Fruit fly (Drosophila melanogaster) whole organism, embryonic: ENCODE measurements around the gene vir-1.

Experiments used
- B-H1 ChIP-seq: fragments of 200-800 bp; sonication (Bioruptor generic); IDR thresholded peaks from 3 replicates; pipeline ENCODE4 v1.3.6; 2022; ENCODE audit warnings: missing biosample characterization, missing genetic modification characterization
- CG10543 ChIP-seq: fragments of 200-800 bp; sonication (Bioruptor generic); optimal IDR thresholded peaks from 3 replicates; lab custom pipeline; 2017; ENCODE audit warnings: missing biosample characterization, mild to moderate bottlenecking, missing genetic modification characterization, moderate library complexity
- CG11456 ChIP-seq: fragments of 200-800 bp; sonication (Bioruptor generic); IDR thresholded peaks from 3 replicates; pipeline ENCODE4 v1.3.6; 2022; ENCODE audit warnings: missing biosample characterization, missing genetic modification characterization
- CG12659 ChIP-seq: fragments of 200-800 bp; sonication (Bioruptor generic); optimal IDR thresholded peaks from 3 replicates; lab custom pipeline; 2017; ENCODE audit warnings: mild to moderate bottlenecking, missing biosample characterization, missing genetic modification reagents, missing genetic modification characterization
- CG15269 ChIP-seq: fragments of 200-800 bp; sonication (Bioruptor generic); optimal IDR thresholded peaks from 2 replicates; lab custom pipeline; 2018; ENCODE audit warnings: missing biosample characterization, mild to moderate bottlenecking, missing genetic modification characterization, moderate library complexity
- CG1602 ChIP-seq: fragments of 200-800 bp; sonication (Bioruptor generic); optimal IDR thresholded peaks from 3 replicates; lab custom pipeline; 2016; ENCODE audit warnings: missing biosample characterization, missing genetic modification characterization
- CG16813 ChIP-seq: fragments of 200-800 bp; sonication (Bioruptor generic); IDR thresholded peaks from 3 replicates; pipeline ENCODE4 v1.3.6; 2022; ENCODE audit warnings: missing biosample characterization, missing genetic modification characterization; ENCODE audit not compliant: partially characterized antibody
- CG2199 ChIP-seq: fragments of 200-800 bp; sonication (Bioruptor generic); IDR thresholded peaks from 3 replicates; pipeline ENCODE4 v1.3.6; 2022; ENCODE audit warnings: missing biosample characterization, missing genetic modification characterization
- CG2678 ChIP-seq: fragments of 200-800 bp; sonication (Bioruptor generic); optimal IDR thresholded peaks from 3 replicates; lab custom pipeline; 2019; ENCODE audit warnings: missing biosample characterization, mild to moderate bottlenecking, missing genetic modification characterization, moderate library complexity
- CG30403 ChIP-seq: fragments of 200-800 bp; sonication (Bioruptor generic); optimal IDR thresholded peaks from 3 replicates; lab custom pipeline; 2016; ENCODE audit warnings: missing biosample characterization, missing genetic modification characterization
- CG31441 ChIP-seq: fragments of 200-800 bp; sonication (Bioruptor generic); IDR thresholded peaks from 2 replicates; pipeline ENCODE4 v1.3.6; 2022; ENCODE audit warnings: missing biosample characterization, missing genetic modification characterization
- CG6254 ChIP-seq: fragments of 200-800 bp; sonication (Bioruptor generic); optimal IDR thresholded peaks from 3 replicates; lab custom pipeline; 2017; ENCODE audit warnings: mild to moderate bottlenecking, missing biosample characterization, missing genetic modification reagents, missing genetic modification characterization
- CG6765 ChIP-seq: fragments of 200-800 bp; sonication (Bioruptor generic); optimal IDR thresholded peaks from 3 replicates; lab custom pipeline; 2017; ENCODE audit warnings: missing biosample characterization, mild to moderate bottlenecking, missing genetic modification characterization
- CG7556 ChIP-seq: fragments of 200-800 bp; sonication (Bioruptor generic); optimal IDR thresholded peaks from 2 replicates; lab custom pipeline; 2017; ENCODE audit warnings: missing biosample characterization, mild to moderate bottlenecking, missing genetic modification characterization
- CG8924 ChIP-seq: fragments of 200-800 bp; optimal IDR thresholded peaks from 3 replicates; lab custom pipeline; 2019; ENCODE audit warnings: missing biosample characterization, mild to moderate bottlenecking, missing genetic modification characterization, moderate library complexity
- CG9817 ChIP-seq: fragments of 200-800 bp; sonication (Bioruptor generic); optimal IDR thresholded peaks from 2 replicates; lab custom pipeline; 2018; ENCODE audit warnings: missing biosample characterization, mild to moderate bottlenecking, missing genetic modification characterization, moderate library complexity
- CG9932 ChIP-seq: fragments of 200-800 bp; sonication (Bioruptor generic); IDR thresholded peaks from 2 replicates; pipeline ENCODE4 v1.3.6; 2022; ENCODE audit warnings: missing biosample characterization, missing genetic modification characterization
- CTCF ChIP-seq: fragments of 200-800 bp; sonication (Bioruptor generic); optimal IDR thresholded peaks from 2 replicates; lab custom pipeline; 2017; ENCODE audit warnings: missing biosample characterization, mild to moderate bottlenecking, missing genetic modification characterization, moderate library complexity
- Dp ChIP-seq: fragments of 200-800 bp; sonication (Bioruptor generic); optimal IDR thresholded peaks from 2 replicates; lab custom pipeline; 2018; ENCODE audit warnings: missing biosample characterization, mild to moderate bottlenecking, missing genetic modification characterization, moderate library complexity
- Drgx ChIP-seq: fragments of 200-800 bp; sonication (Bioruptor generic); IDR thresholded peaks from 2 replicates; pipeline ENCODE4 v1.3.6; 2022; ENCODE audit warnings: missing biosample characterization, missing genetic modification characterization
- ERR ChIP-seq: fragments of 200-800 bp; sonication (Bioruptor generic); optimal IDR thresholded peaks from 2 replicates; lab custom pipeline; 2016; ENCODE audit warnings: missing biosample characterization, missing genetic modification characterization
- Gug ChIP-seq: fragments of 200-800 bp; sonication (Bioruptor generic); IDR thresholded peaks from 4 replicates; pipeline ENCODE4 v1.3.6; 2022; ENCODE audit warnings: missing biosample characterization, missing genetic modification characterization
- HLH4C ChIP-seq: fragments of 200-800 bp; sonication (Bioruptor generic); IDR thresholded peaks from 3 replicates; pipeline ENCODE4 v1.3.6; 2022; ENCODE audit warnings: missing biosample characterization, missing genetic modification characterization; ENCODE audit not compliant: partially characterized antibody
- HLHmδ ChIP-seq: fragments of 200-800 bp; sonication (Bioruptor generic); optimal IDR thresholded peaks from 2 replicates; lab custom pipeline; 2018; ENCODE audit warnings: missing biosample characterization, mild to moderate bottlenecking, missing genetic modification characterization, moderate library complexity
- Hr39 ChIP-seq: fragments of >200 bp; optimal IDR thresholded peaks from 2 replicates; lab custom pipeline; 2017
- Hr51 ChIP-seq, 2 experiments: fragments of 200-800 bp; sonication (Bioruptor generic); optimal IDR thresholded peaks; 2 replicates in 1 of 2; 3 replicates in 1 of 2; lab custom pipeline; 2016 to 2018; ENCODE audit warnings: missing biosample characterization in 2 of 2, missing genetic modification characterization in 2 of 2, mild to moderate bottlenecking in 1 of 2, moderate library complexity in 1 of 2
- Mes4 ChIP-seq: fragments of 200-800 bp; sonication (Bioruptor generic); optimal IDR thresholded peaks from 2 replicates; lab custom pipeline; 2016; ENCODE audit warnings: missing biosample characterization, missing genetic modification characterization
- Oli ChIP-seq: fragments of 200-800 bp; sonication (Bioruptor generic); optimal IDR thresholded peaks from 2 replicates; lab custom pipeline; 2018; ENCODE audit warnings: missing biosample characterization, mild to moderate bottlenecking, missing genetic modification characterization, moderate library complexity
- Ptx1 ChIP-seq: fragments of 200-800 bp; sonication (Bioruptor generic); IDR thresholded peaks from 2 replicates; pipeline ENCODE4 v1.3.6; 2022; ENCODE audit warnings: missing biosample characterization, missing genetic modification characterization
- Six4 ChIP-seq: fragments of 200-800 bp; sonication (Bioruptor generic); optimal IDR thresholded peaks from 2 replicates; lab custom pipeline; 2016; ENCODE audit warnings: missing biosample characterization, missing genetic modification characterization
- Sry-β ChIP-seq: fragments of 200-800 bp; sonication (Bioruptor generic); optimal IDR thresholded peaks from 2 replicates; lab custom pipeline; 2018; ENCODE audit warnings: missing biosample characterization, mild to moderate bottlenecking, missing genetic modification characterization, moderate library complexity
- Stat92E ChIP-seq, 3 experiments: fragments of >200 bp in 2 of 3; fragments of 200-800 bp in 1 of 3; sonication (Bioruptor generic) in 1 of 3; optimal IDR thresholded peaks; 2 replicates each; lab custom pipeline; 2017 to 2019; ENCODE audit warnings: missing biosample characterization in 3 of 3, missing genetic modification characterization in 3 of 3, mild to moderate bottlenecking in 1 of 3, moderate library complexity in 1 of 3
- Xbp1 ChIP-seq: fragments of 200-800 bp; sonication (Bioruptor generic); optimal IDR thresholded peaks from 3 replicates; lab custom pipeline; 2016; ENCODE audit warnings: missing biosample characterization, mild to moderate bottlenecking, missing genetic modification characterization
- ase ChIP-seq: fragments of 200-800 bp; sonication (Bioruptor generic); IDR thresholded peaks from 3 replicates; pipeline ENCODE4 v1.3.6; 2022; ENCODE audit warnings: missing biosample characterization, missing genetic modification characterization
- bcd ChIP-seq: fragments of 200-800 bp; sonication (Bioruptor generic); optimal IDR thresholded peaks from 2 replicates; lab custom pipeline; 2017; ENCODE audit warnings: missing biosample characterization, mild to moderate bottlenecking, missing genetic modification characterization
- br ChIP-seq: fragments of >200 bp; optimal IDR thresholded peaks from 2 replicates; lab custom pipeline; 2017
- crc ChIP-seq: fragments of 200-800 bp; sonication (Bioruptor generic); optimal IDR thresholded peaks from 2 replicates; lab custom pipeline; 2016; ENCODE audit warnings: missing biosample characterization, missing genetic modification characterization
- da ChIP-seq: fragments of 200-800 bp; sonication (Bioruptor generic); optimal IDR thresholded peaks from 2 replicates; lab custom pipeline; 2016; ENCODE audit warnings: missing biosample characterization, missing genetic modification characterization
- gt ChIP-seq: fragments of 200-800 bp; sonication (Bioruptor generic); IDR thresholded peaks from 2 replicates; pipeline ENCODE4 v1.3.6; 2022; ENCODE audit warnings: missing biosample characterization, missing genetic modification characterization
- hb ChIP-seq: fragments of 200-800 bp; sonication (Bioruptor generic); IDR thresholded peaks from 3 replicates; pipeline ENCODE4 v1.3.6; 2022; ENCODE audit warnings: missing biosample characterization, missing genetic modification characterization; ENCODE audit not compliant: partially characterized antibody
- inv ChIP-seq: fragments of 200-800 bp; sonication (Bioruptor generic); IDR thresholded peaks from 2 replicates; pipeline ENCODE4 v1.3.6; 2022; ENCODE audit warnings: missing biosample characterization, missing genetic modification characterization; ENCODE audit not compliant: partially characterized antibody
- klu ChIP-seq: fragments of 200-800 bp; sonication (Bioruptor generic); IDR thresholded peaks from 2 replicates; pipeline ENCODE4 v1.3.6; 2022; ENCODE audit warnings: missing biosample characterization, missing genetic modification characterization
- lab ChIP-seq: fragments of 200-800 bp; sonication (Bioruptor generic); optimal IDR thresholded peaks from 3 replicates; lab custom pipeline; 2017; ENCODE audit warnings: missing biosample characterization, missing genetic modification characterization, mild to moderate bottlenecking, moderate library complexity, missing genetic modification reagents
- maf-S ChIP-seq: fragments of 200-800 bp; sonication (Bioruptor generic); optimal IDR thresholded peaks from 2 replicates; lab custom pipeline; 2016; ENCODE audit warnings: missing biosample characterization, missing genetic modification characterization
- nerfin-1 ChIP-seq: fragments of 200-800 bp; sonication (Bioruptor generic); optimal IDR thresholded peaks from 3 replicates; lab custom pipeline; 2019; ENCODE audit warnings: missing biosample characterization, mild to moderate bottlenecking, missing genetic modification characterization, moderate library complexity
- nmo ChIP-seq: fragments of 200-800 bp; sonication (Bioruptor generic); optimal IDR thresholded peaks from 2 replicates; lab custom pipeline; 2018; ENCODE audit warnings: missing biosample characterization, mild to moderate bottlenecking, missing genetic modification characterization, moderate library complexity
- pho ChIP-seq: fragments of 200-800 bp; sonication (Bioruptor generic); optimal IDR thresholded peaks from 2 replicates; lab custom pipeline; 2016; ENCODE audit warnings: missing biosample characterization, missing genetic modification characterization
- salm ChIP-seq: fragments of 200-800 bp; sonication (Bioruptor generic); optimal IDR thresholded peaks from 2 replicates; lab custom pipeline; 2018; ENCODE audit warnings: missing biosample characterization, mild to moderate bottlenecking, missing genetic modification characterization
- trh ChIP-seq: fragments of 200-800 bp; sonication (Bioruptor generic); optimal IDR thresholded peaks from 2 replicates; lab custom pipeline; 2016; ENCODE audit warnings: missing biosample characterization, missing genetic modification characterization
- vfl ChIP-seq: fragments of 200-800 bp; sonication (Bioruptor generic); optimal IDR thresholded peaks from 2 replicates; lab custom pipeline; 2016; ENCODE audit warnings: missing biosample characterization, missing genetic modification characterization
- zen ChIP-seq: fragments of 200-800 bp; sonication (Bioruptor generic); optimal IDR thresholded peaks from 3 replicates; lab custom pipeline; 2018; ENCODE audit warnings: missing biosample characterization, mild to moderate bottlenecking, missing genetic modification characterization, moderate library complexity
- zfh2 ChIP-seq: fragments of 200-800 bp; sonication (Bioruptor generic); optimal IDR thresholded peaks from 2 replicates; lab custom pipeline; 2016; ENCODE audit warnings: missing biosample characterization, missing genetic modification characterization

Gene vir-1

DNA sequence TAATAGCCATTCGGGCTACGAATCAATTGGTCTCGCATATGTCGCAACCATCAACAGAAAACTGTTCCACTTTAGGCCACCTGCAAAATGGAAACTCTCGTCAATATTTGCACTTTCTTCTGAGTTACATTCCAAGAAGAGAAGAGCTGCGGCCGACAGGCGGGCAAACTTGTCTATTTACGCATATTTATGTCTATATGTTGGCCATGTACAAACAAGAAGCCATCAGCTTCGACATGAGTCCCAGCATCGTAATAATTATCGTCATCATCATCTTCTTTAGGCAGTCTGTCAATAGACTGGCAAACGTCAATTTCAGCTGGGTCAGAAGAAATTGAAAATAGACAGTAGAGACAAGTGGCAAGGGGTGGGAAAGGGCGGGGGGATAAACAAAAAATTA is 51.5 kb downstream of the vir-1 start (continued):
- no peak for TF ChIP-seq ase (GFP tag; lab: Robert Waterston, UW)
- TF ChIP-seq Gug (GFP tag; lab: Robert Waterston, UW) = no peak
- TF ChIP-seq maf-S (GFP tag; lab: Kevin White, UChicago) = peak; percentile 22
- no peak for TF ChIP-seq nmo (GFP tag; lab: Kevin White, UChicago)
- peak; percentile 19 for TF ChIP-seq CG15269 (tag; lab: Kevin White, UChicago)
- TF ChIP-seq CG7556 (GFP tag; lab: Kevin White, UChicago) = peak; percentile 53
- peak; percentile 3 for TF ChIP-seq trh (GFP tag; lab: Kevin White, UChicago)
- TF ChIP-seq Stat92E (GFP tag; optimal IDR thresholded peaks at IDR 0.05; lab: Kevin White, UChicago) = peak in 1 of 3 experiments; percentile 12
- TF ChIP-seq hb (GFP tag; lab: Robert Waterston, UW) = no peak
- TF ChIP-seq CG11456 = no peak
- peak; percentile 66 for TF ChIP-seq nerfin-1
- peak; percentile 41; the same call in 1 of the 2 replicates for TF ChIP-seq CG31441 (GFP tag; lab: Robert Waterston, UW)
- peak; percentile 54 for TF ChIP-seq Sry-β (GFP tag; lab: Kevin White, UChicago)
- TF ChIP-seq lab (GFP tag; lab: Kevin White, UChicago) = peak; percentile 80
- TF ChIP-seq CG9932 = no peak
- peak; percentile 34 for TF ChIP-seq Mes4 (GFP tag; lab: Kevin White, UChicago)
- peak; percentile 50 for TF ChIP-seq Six4
- TF ChIP-seq CG12659 (GFP tag; lab: Kevin White, UChicago) = peak; percentile 32
- TF ChIP-seq zfh2 (GFP tag; lab: Kevin White, UChicago) = no peak
- peak; percentile 38 for TF ChIP-seq CG8924 (tag; lab: Kevin White, UChicago)
- no peak for TF ChIP-seq CG2199 (GFP tag; lab: Robert Waterston, UW)
- no peak for TF ChIP-seq CG30403 (GFP tag; lab: Kevin White, UChicago)
- 0 out of 2 replicates have a peak, but pooled peaks have one; percentile 6 for TF ChIP-seq gt (GFP tag; lab: Robert Waterston, UW)
- TF ChIP-seq zen (tag; lab: Kevin White, UChicago) = no peak
- TF ChIP-seq HLH4C (GFP tag; lab: Robert Waterston, UW) = no peak
- no peak for TF ChIP-seq CG16813
- no peak for TF ChIP-seq Dp (GFP tag; lab: Kevin White, UChicago)
- peak; percentile 49 for TF ChIP-seq CG10543 (GFP tag; lab: Kevin White, UChicago)
- peak; percentile 59 for TF ChIP-seq HLHmδ
- no peak for TF ChIP-seq klu (GFP tag; lab: Robert Waterston, UW)
- TF ChIP-seq inv (GFP tag; lab: Robert Waterston, UW) = no peak
- TF ChIP-seq vfl (GFP tag; lab: Kevin White, UChicago) = no peak
- TF ChIP-seq CG1602 (GFP tag; lab: Kevin White, UChicago) = peak; percentile 35
- TF ChIP-seq CG6254 (GFP tag; lab: Kevin White, UChicago) = peak; percentile 71
- TF ChIP-seq ERR = no peak
- no peak for TF ChIP-seq br (lab: Kevin White, UChicago)
- TF ChIP-seq CTCF (GFP tag; lab: Kevin White, UChicago) = peak; percentile 8
- peak; percentile 1 for TF ChIP-seq Xbp1
- peak; percentile 11 for TF ChIP-seq CG6765
- no peak for TF ChIP-seq Hr39 (lab: Kevin White, UChicago)
- peak; percentile 50 for TF ChIP-seq bcd (GFP tag; lab: Kevin White, UChicago)
- no peak for TF ChIP-seq Drgx (GFP tag; lab: Robert Waterston, UW)
- peak; percentile 33; the same call in 1 of the 2 replicates for TF ChIP-seq Ptx1
- no peak; the same call in 2 of the 3 replicates for TF ChIP-seq B-H1 (GFP tag; lab: Robert Waterston, UW)
- TF ChIP-seq salm (tag; lab: Kevin White, UChicago) = peak; percentile 42
- TF ChIP-seq Hr51 (GFP tag; optimal IDR thresholded peaks at IDR 0.05; lab: Kevin White, UChicago) = no peak
- TF ChIP-seq Oli (tag; lab: Kevin White, UChicago) = peak; percentile 23
- peak; percentile 44 for TF ChIP-seq CG9817 (tag; lab: Kevin White, UChicago)
- peak; percentile 77 for TF ChIP-seq CG2678 (tag; lab: Kevin White, UChicago)
- peak; percentile 24 for TF ChIP-seq da (GFP tag; lab: Kevin White, UChicago)
- TF ChIP-seq crc (GFP tag; lab: Kevin White, UChicago) = peak; percentile 16
- TF ChIP-seq pho = no peak
